Fruit fly (Drosophila melanogaster) whole organism, embryonic: ENCODE measurements around the gene VGlut.
A peak's percentile ranks its signal among the peaks of the same experiment; 100 is the strongest.

ENCODE experiments used
- Ada2b ChIP-seq: fragments of 200-800 bp; sonication (Bioruptor generic); IDR thresholded peaks from 2 replicates; pipeline ENCODE4 v1.3.6; 2022; ENCODE audit warnings: missing biosample characterization, missing genetic modification characterization
- Atf6 ChIP-seq: fragments of 200-800 bp; sonication (Bioruptor generic); IDR thresholded peaks from 2 replicates; pipeline ENCODE4 v1.3.6; 2022; ENCODE audit warnings: missing biosample characterization, missing genetic modification characterization
- C15 ChIP-seq: fragments of 200-800 bp; sonication (Bioruptor generic); IDR thresholded peaks from 3 replicates; pipeline ENCODE4 v1.3.6; 2022; ENCODE audit warnings: missing biosample characterization, missing genetic modification characterization
- CG11560 ChIP-seq: fragments of 200-800 bp; sonication (Bioruptor generic); IDR thresholded peaks from 3 replicates; pipeline ENCODE4 v1.3.6; 2022; ENCODE audit warnings: missing biosample characterization, missing genetic modification characterization
- CG13894 ChIP-seq: fragments of 200-800 bp; sonication (Bioruptor generic); optimal IDR thresholded peaks from 3 replicates; lab custom pipeline; 2018; ENCODE audit warnings: missing biosample characterization, mild to moderate bottlenecking, missing genetic modification characterization, moderate library complexity
- CG16779 ChIP-seq: fragments of 200-800 bp; sonication (Bioruptor generic); IDR thresholded peaks from 2 replicates; pipeline ENCODE4 v1.3.6; 2022; ENCODE audit warnings: missing biosample characterization, missing genetic modification characterization
- CG17328 ChIP-seq: fragments of 200-800 bp; sonication (Bioruptor generic); IDR thresholded peaks from 2 replicates; pipeline ENCODE4 v1.3.6; 2022; ENCODE audit warnings: missing biosample characterization, missing genetic modification characterization
- CG17829 ChIP-seq: fragments of 200-800 bp; optimal IDR thresholded peaks from 2 replicates; lab custom pipeline; 2019; ENCODE audit warnings: missing biosample characterization, mild to moderate bottlenecking, missing genetic modification characterization, moderate library complexity
- CG18476 ChIP-seq: fragments of 200-800 bp; sonication (Bioruptor generic); optimal IDR thresholded peaks from 2 replicates; lab custom pipeline; 2016; ENCODE audit warnings: missing biosample characterization, mild to moderate bottlenecking, missing genetic modification characterization
- CG18599 ChIP-seq: fragments of 200-800 bp; sonication (Bioruptor generic); optimal IDR thresholded peaks from 3 replicates; lab custom pipeline; 2017; ENCODE audit warnings: missing biosample characterization, missing genetic modification characterization, mild to moderate bottlenecking, moderate library complexity, missing genetic modification reagents
- CG2116 ChIP-seq: fragments of 200-800 bp; sonication (Bioruptor generic); optimal IDR thresholded peaks from 3 replicates; lab custom pipeline; 2018; ENCODE audit warnings: missing biosample characterization, mild to moderate bottlenecking, missing genetic modification characterization
- CG3065 ChIP-seq: fragments of 200-800 bp; sonication (Bioruptor generic); optimal IDR thresholded peaks from 2 replicates; lab custom pipeline; 2016; ENCODE audit warnings: missing biosample characterization, missing genetic modification characterization
- CG32532 ChIP-seq: fragments of 200-800 bp; sonication (Bioruptor generic); IDR thresholded peaks from 2 replicates; pipeline ENCODE4 v1.3.6; 2022; ENCODE audit warnings: missing biosample characterization, missing genetic modification characterization
- CG6683 ChIP-seq: fragments of 200-800 bp; sonication (Bioruptor generic); optimal IDR thresholded peaks from 2 replicates; lab custom pipeline; 2017; ENCODE audit warnings: missing biosample characterization, mild to moderate bottlenecking, missing genetic modification characterization, missing genetic modification reagents
- CG6854 ChIP-seq: fragments of 200-800 bp; sonication (Bioruptor generic); optimal IDR thresholded peaks from 3 replicates; lab custom pipeline; 2017; ENCODE audit warnings: missing biosample characterization, mild to moderate bottlenecking, missing genetic modification characterization
- CG8944 ChIP-seq: fragments of 200-800 bp; sonication (Bioruptor generic); optimal IDR thresholded peaks from 3 replicates; lab custom pipeline; 2016; ENCODE audit warnings: missing biosample characterization, missing genetic modification characterization
- CTCF ChIP-seq: fragments of 200-800 bp; sonication (Bioruptor generic); optimal IDR thresholded peaks from 2 replicates; lab custom pipeline; 2017; ENCODE audit warnings: missing biosample characterization, mild to moderate bottlenecking, missing genetic modification characterization, moderate library complexity
- CoRest ChIP-seq: fragments of 200-800 bp; sonication (Bioruptor generic); optimal IDR thresholded peaks from 3 replicates; lab custom pipeline; 2018; ENCODE audit warnings: missing biosample characterization, mild to moderate bottlenecking, missing genetic modification characterization, moderate library complexity
- Dip3 ChIP-seq: fragments of 200-800 bp; sonication (Bioruptor generic); optimal IDR thresholded peaks from 3 replicates; lab custom pipeline; 2016; ENCODE audit warnings: missing biosample characterization, missing genetic modification characterization
- E2f2 ChIP-seq: fragments of 200-800 bp; sonication (Bioruptor generic); IDR thresholded peaks from 2 replicates; pipeline ENCODE4 v1.3.6; 2022; ENCODE audit warnings: missing biosample characterization, missing genetic modification characterization
- Fer3 ChIP-seq: fragments of 200-800 bp; sonication (Bioruptor generic); optimal IDR thresholded peaks from 2 replicates; lab custom pipeline; 2018; ENCODE audit warnings: missing biosample characterization, mild to moderate bottlenecking, missing genetic modification characterization, moderate library complexity
- Gsc ChIP-seq: fragments of 200-800 bp; sonication (Bioruptor generic); IDR thresholded peaks from 2 replicates; pipeline ENCODE4 v1.3.6; 2022; ENCODE audit warnings: missing biosample characterization, missing genetic modification characterization
- HmgZ ChIP-seq: fragments of 200-800 bp; sonication (Bioruptor generic); optimal IDR thresholded peaks from 2 replicates; lab custom pipeline; 2018; ENCODE audit warnings: missing biosample characterization, mild to moderate bottlenecking, missing genetic modification characterization
- Lim3 ChIP-seq: fragments of 200-800 bp; sonication (Bioruptor generic); IDR thresholded peaks from 2 replicates; pipeline ENCODE4 v1.3.6; 2022; ENCODE audit warnings: missing biosample characterization, missing genetic modification characterization
- Meics ChIP-seq: fragments of 200-800 bp; sonication (Bioruptor generic); optimal IDR thresholded peaks from 2 replicates; lab custom pipeline; 2017; ENCODE audit warnings: missing biosample characterization, mild to moderate bottlenecking, missing genetic modification characterization
- NC2β ChIP-seq: fragments of 200-800 bp; sonication (Bioruptor generic); optimal IDR thresholded peaks from 2 replicates; lab custom pipeline; 2016; ENCODE audit warnings: missing biosample characterization, missing genetic modification characterization
- NFAT ChIP-seq: fragments of 200-800 bp; sonication (Bioruptor generic); IDR thresholded peaks from 2 replicates; pipeline ENCODE4 v1.3.6; 2022; ENCODE audit warnings: missing biosample characterization, missing genetic modification characterization
- Ravus ChIP-seq: fragments of 200-800 bp; sonication (Bioruptor generic); IDR thresholded peaks from 2 replicates; pipeline ENCODE4 v1.3.6; 2022; ENCODE audit warnings: missing biosample characterization, missing genetic modification characterization
- Sox100B ChIP-seq: fragments of 200-800 bp; sonication (Bioruptor generic); optimal IDR thresholded peaks from 3 replicates; lab custom pipeline; 2018; ENCODE audit warnings: missing biosample characterization, mild to moderate bottlenecking, missing genetic modification characterization
- Trl ChIP-seq, 3 experiments: fragments of >200 bp in 2 of 3; fragments of 200-800 bp in 1 of 3; sonication (Bioruptor generic) in 1 of 3; optimal IDR thresholded peaks; 2 replicates in 1 of 3; 3 replicates in 2 of 3; lab custom pipeline; 2016 to 2017; ENCODE audit warnings: missing biosample characterization in 1 of 3, missing genetic modification characterization in 1 of 3
- abd-A ChIP-seq: fragments of 200-800 bp; sonication (Bioruptor generic); optimal IDR thresholded peaks from 3 replicates; lab custom pipeline; 2019; ENCODE audit warnings: missing biosample characterization, mild to moderate bottlenecking, missing genetic modification characterization, moderate library complexity
- aop ChIP-seq: fragments of 200-800 bp; sonication (Bioruptor generic); IDR thresholded peaks from 2 replicates; pipeline ENCODE4 v1.3.6; 2022; ENCODE audit warnings: missing biosample characterization, missing genetic modification characterization
- ase ChIP-seq: fragments of 200-800 bp; sonication (Bioruptor generic); IDR thresholded peaks from 3 replicates; pipeline ENCODE4 v1.3.6; 2022; ENCODE audit warnings: missing biosample characterization, missing genetic modification characterization
- bowl ChIP-seq: fragments of 200-800 bp; sonication (Bioruptor generic); IDR thresholded peaks from 2 replicates; pipeline ENCODE4 v1.3.6; 2022; ENCODE audit warnings: missing biosample characterization, missing genetic modification characterization
- corto ChIP-seq: fragments of 200-800 bp; sonication (Bioruptor generic); optimal IDR thresholded peaks from 2 replicates; lab custom pipeline; 2016; ENCODE audit warnings: missing biosample characterization, mild to moderate bottlenecking, missing genetic modification characterization, moderate library complexity
- disco-r ChIP-seq: fragments of 200-800 bp; sonication (Bioruptor generic); optimal IDR thresholded peaks from 2 replicates; lab custom pipeline; 2016; ENCODE audit warnings: missing biosample characterization, missing genetic modification characterization
- ewg ChIP-seq: fragments of 200-800 bp; sonication (Bioruptor generic); optimal IDR thresholded peaks from 3 replicates; lab custom pipeline; 2017; ENCODE audit warnings: mild to moderate bottlenecking, missing biosample characterization, missing genetic modification reagents, missing genetic modification characterization
- fd3F ChIP-seq: fragments of 200-800 bp; sonication (Bioruptor generic); optimal IDR thresholded peaks from 2 replicates; lab custom pipeline; 2018; ENCODE audit warnings: missing biosample characterization, mild to moderate bottlenecking, missing genetic modification characterization, moderate library complexity
- fd64A ChIP-seq: fragments of 200-800 bp; sonication (Bioruptor generic); optimal IDR thresholded peaks from 3 replicates; lab custom pipeline; 2018; ENCODE audit warnings: missing biosample characterization, mild to moderate bottlenecking, missing genetic modification characterization
- fu2 ChIP-seq: fragments of 200-800 bp; sonication (Bioruptor generic); optimal IDR thresholded peaks from 2 replicates; lab custom pipeline; 2016; ENCODE audit warnings: missing biosample characterization, missing genetic modification characterization
- hb ChIP-seq: fragments of 200-800 bp; sonication (Bioruptor generic); IDR thresholded peaks from 3 replicates; pipeline ENCODE4 v1.3.6; 2022; ENCODE audit warnings: missing biosample characterization, missing genetic modification characterization; ENCODE audit not compliant: partially characterized antibody
- lmd ChIP-seq: fragments of 200-800 bp; sonication (Bioruptor generic); IDR thresholded peaks from 2 replicates; pipeline ENCODE4 v1.3.6; 2022; ENCODE audit warnings: missing biosample characterization, missing genetic modification characterization
- maf-S ChIP-seq: fragments of 200-800 bp; sonication (Bioruptor generic); optimal IDR thresholded peaks from 2 replicates; lab custom pipeline; 2016; ENCODE audit warnings: missing biosample characterization, missing genetic modification characterization
- odd ChIP-seq: fragments of 200-800 bp; sonication (Bioruptor generic); optimal IDR thresholded peaks from 2 replicates; lab custom pipeline; 2017; ENCODE audit warnings: missing biosample characterization, mild to moderate bottlenecking, missing genetic modification characterization
- rib ChIP-seq: fragments of 200-800 bp; sonication (Bioruptor generic); IDR thresholded peaks from 2 replicates; pipeline ENCODE4 v1.3.6; 2022; ENCODE audit warnings: missing biosample characterization, missing genetic modification characterization
- scrt ChIP-seq: fragments of 200-800 bp; sonication (Bioruptor generic); optimal IDR thresholded peaks from 2 replicates; lab custom pipeline; 2018; ENCODE audit warnings: missing biosample characterization, mild to moderate bottlenecking, missing genetic modification characterization, moderate library complexity
- sens ChIP-seq: fragments of 200-800 bp; sonication (Bioruptor generic); peaks from one replicate; lab custom pipeline; 2016; ENCODE audit warnings: missing biosample characterization, missing genetic modification characterization
- tup ChIP-seq: fragments of 200-800 bp; sonication (Bioruptor generic); optimal IDR thresholded peaks from 2 replicates; lab custom pipeline; 2016; ENCODE audit warnings: missing biosample characterization, mild to moderate bottlenecking, missing genetic modification characterization, moderate library complexity
- twi ChIP-seq: fragments of 200-800 bp; optimal IDR thresholded peaks from 2 replicates; lab custom pipeline; 2019; ENCODE audit warnings: missing biosample characterization, mild to moderate bottlenecking, missing genetic modification characterization, moderate library complexity
- unpg ChIP-seq: fragments of 200-800 bp; sonication (Bioruptor generic); optimal IDR thresholded peaks from 3 replicates; lab custom pipeline; 2018; ENCODE audit warnings: missing biosample characterization, mild to moderate bottlenecking, missing genetic modification characterization, moderate library complexity
- wek ChIP-seq: fragments of 200-800 bp; sonication (Bioruptor generic); optimal IDR thresholded peaks from 3 replicates; lab custom pipeline; 2018; ENCODE audit warnings: missing biosample characterization, mild to moderate bottlenecking, missing genetic modification characterization, moderate library complexity
- yki ChIP-seq: fragments of >200 bp; optimal IDR thresholded peaks from 3 replicates; lab custom pipeline; 2018

Gene VGlut

DNA sequence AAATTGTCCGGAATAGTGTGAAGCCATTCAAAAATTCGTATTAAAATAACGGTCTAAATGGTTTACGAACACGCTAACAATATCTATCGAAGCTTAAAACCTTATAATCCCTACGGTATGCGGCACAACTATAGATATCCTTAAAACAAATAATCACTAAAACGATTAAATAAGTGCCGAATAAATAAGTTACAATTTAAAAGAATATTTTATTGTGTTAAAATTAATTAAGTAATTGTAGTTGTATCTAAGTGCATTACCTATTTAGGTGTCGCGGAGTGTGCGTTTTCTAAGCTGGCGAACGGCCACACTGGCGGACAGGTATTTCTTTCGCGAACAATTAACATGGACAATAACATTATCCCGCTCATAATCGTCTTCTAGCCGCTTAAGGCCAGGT lies 19.3 kb upstream of the VGlut start, which contains the start of gene Eogt (continued):
- TF ChIP-seq Trl (optimal IDR thresholded peaks at IDR 0.05; lab: Kevin White, UChicago) (no peak), Trl (GFP tag; optimal IDR thresholded peaks at IDR 0.05; lab: Kevin White, UChicago) (peak; percentile 59), CG2116 (GFP tag; lab: Kevin White, UChicago) (peak; percentile 77), yki (lab: Kevin White, UChicago) (no peak), Ravus (GFP tag; lab: Robert Waterston, UW) (peak; percentile 85), Dip3 (peak; percentile 70), CG17829 (tag; lab: Kevin White, UChicago) (peak; percentile 93), abd-A (tag; lab: Kevin White, UChicago) (peak; percentile 76), CG18599 (GFP tag; lab: Kevin White, UChicago) (peak; percentile 86), hb (GFP tag; lab: Robert Waterston, UW) (no peak), Ada2b (GFP tag; lab: Robert Waterston, UW) (peak; percentile 95), sens (GFP tag; lab: Kevin White, UChicago) (peak; percentile 97), Sox100B (GFP tag; lab: Kevin White, UChicago) (peak; percentile 79), tup (GFP tag; lab: Kevin White, UChicago) (peak; percentile 73), CG6683 (GFP tag; lab: Kevin White, UChicago) (peak; percentile 68), aop (GFP tag; lab: Robert Waterston, UW) (peak; percentile 84; the same call in 1 of the 2 replicates), CG13894 (peak; percentile 85), corto (GFP tag; lab: Kevin White, UChicago) (peak; percentile 33), Meics (GFP tag; lab: Kevin White, UChicago) (peak; percentile 87), CG8944 (GFP tag; lab: Kevin White, UChicago) (peak; percentile 68), fd64A (peak; percentile 33), CG16779 (GFP tag; lab: Robert Waterston, UW) (peak; percentile 84), ase (peak; percentile 96), disco-r (GFP tag; lab: Kevin White, UChicago) (peak; percentile 32), E2f2 (peak; percentile 79), unpg (peak; percentile 97), CG18476 (GFP tag; lab: Kevin White, UChicago) (peak; percentile 86), twi (tag; lab: Kevin White, UChicago) (peak; percentile 90), NC2β (GFP tag; lab: Kevin White, UChicago) (peak; percentile 68), wek (GFP tag; lab: Kevin White, UChicago) (peak; percentile 75), maf-S (peak; percentile 71), scrt (GFP tag; lab: Kevin White, UChicago) (peak; percentile 71), CG6854 (GFP tag; lab: Kevin White, UChicago) (peak; percentile 51), C15 (peak; percentile 71; the same call in 1 of the 3 replicates), Gsc (GFP tag; lab: Robert Waterston, UW) (peak; percentile 93), CG11560 (tag; lab: Robert Waterston, UW) (peak; percentile 86), Lim3 (GFP tag; lab: Robert Waterston, UW) (peak; percentile 84), CG17328 (GFP tag; lab: Robert Waterston, UW) (peak; percentile 99), CTCF (GFP tag; lab: Kevin White, UChicago) (peak; percentile 51), CoRest (tag; lab: Kevin White, UChicago) (peak; percentile 97), fu2 (GFP tag; lab: Kevin White, UChicago) (peak; percentile 63), HmgZ (tag; lab: Kevin White, UChicago) (peak; percentile 95), NFAT (GFP tag; lab: Robert Waterston, UW) (peak; percentile 95), Fer3 (tag; lab: Kevin White, UChicago) (peak; percentile 89), CG3065 (GFP tag; lab: Kevin White, UChicago) (peak; percentile 86), odd (GFP tag; lab: Kevin White, UChicago) (peak; percentile 72), fd3F (GFP tag; lab: Kevin White, UChicago) (peak; percentile 90), ewg (peak; percentile 84), Atf6 (GFP tag; lab: Robert Waterston, UW) (peak; percentile 94), CG32532 (GFP tag; lab: Robert Waterston, UW) (peak; percentile 97), rib (GFP tag; lab: Robert Waterston, UW) (peak; percentile 95), bowl (peak; percentile 88), lmd (GFP tag; lab: Robert Waterston, UW) (peak; percentile 96)
